Fruit fly (Drosophila melanogaster): ENCODE data around the gene CG9072.

- TF ChIP-seq CG8478 (optimal IDR thresholded peaks at IDR 0.05) = no peak
- TF ChIP-seq CTCF (optimal IDR thresholded peaks at IDR 0.05) = no peak
These were observed 20.6 kb upstream of the CG9072 start, which contains the start of gene Cyp4s3 for dm6 chrX:15116397-15116796.
